Worm (Caenorhabditis elegans): ENCODE results near the gene pmt-1.

pmt-1 gene

DNA sequence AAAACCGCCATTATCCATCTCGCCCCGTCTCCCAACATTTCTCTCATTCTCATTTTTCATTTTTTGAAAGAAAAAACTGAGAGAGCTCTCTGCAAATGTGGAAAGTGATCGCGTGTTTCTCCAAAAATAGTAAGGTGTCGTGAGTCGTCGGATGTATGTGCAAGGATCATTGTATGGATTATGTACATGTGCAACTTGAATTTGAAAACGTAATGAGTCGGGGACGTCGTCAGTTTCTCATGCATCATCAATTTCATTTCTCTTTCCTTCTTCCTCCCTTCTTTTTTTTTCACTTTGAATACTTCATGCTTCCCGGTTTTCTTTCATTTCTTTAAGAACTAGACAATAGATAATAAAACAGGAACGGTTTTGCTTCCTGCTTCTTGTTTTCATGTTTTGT lies 22.8 kb upstream of the pmt-1 start:
- no peak for TF ChIP-seq hnd-1 (tag; optimal IDR thresholded peaks at IDR 0.05)
- no peak for TF ChIP-seq hmg-4 (GFP tag; optimal IDR thresholded peaks at IDR 0.05)
- no peak for TF ChIP-seq F13C5.2 (tag; optimal IDR thresholded peaks at IDR 0.05)
- no peak for TF ChIP-seq flt-1 (GFP tag; IDR thresholded peaks at IDR 0.05)
- TF ChIP-seq pes-1 (GFP tag; IDR thresholded peaks at IDR 0.05) = no peak
- TF ChIP-seq ceh-36 (tag; optimal IDR thresholded peaks at IDR 0.05) = no peak
- no peak for TF ChIP-seq tbx-37 (GFP tag; conservative IDR thresholded peaks at IDR 0.05)
- no peak for TF ChIP-seq ama-1 (optimal IDR thresholded peaks at IDR 0.05)
- no peak for TF ChIP-seq ets-7 (tag; optimal IDR thresholded peaks at IDR 0.05)
- TF ChIP-seq ceh-13 (GFP tag; optimal IDR thresholded peaks at IDR 0.05) = no peak
- no peak for TF ChIP-seq aly-1 (tag; optimal IDR thresholded peaks at IDR 0.05)
- no peak for TF ChIP-seq hmbx-1 (tag; optimal IDR thresholded peaks at IDR 0.05)
- no peak for TF ChIP-seq sea-1 (GFP tag; conservative IDR thresholded peaks at IDR 0.05)
- TF ChIP-seq tra-4 (tag; optimal IDR thresholded peaks at IDR 0.05) = no peak
- TF ChIP-seq B0310.2 (tag; optimal IDR thresholded peaks at IDR 0.05) = no peak
- no peak for TF ChIP-seq tbx-11 (GFP tag; IDR thresholded peaks at IDR 0.05)
- TF ChIP-seq scrt-1 (GFP tag; IDR thresholded peaks at IDR 0.05) = no peak

DNA sequence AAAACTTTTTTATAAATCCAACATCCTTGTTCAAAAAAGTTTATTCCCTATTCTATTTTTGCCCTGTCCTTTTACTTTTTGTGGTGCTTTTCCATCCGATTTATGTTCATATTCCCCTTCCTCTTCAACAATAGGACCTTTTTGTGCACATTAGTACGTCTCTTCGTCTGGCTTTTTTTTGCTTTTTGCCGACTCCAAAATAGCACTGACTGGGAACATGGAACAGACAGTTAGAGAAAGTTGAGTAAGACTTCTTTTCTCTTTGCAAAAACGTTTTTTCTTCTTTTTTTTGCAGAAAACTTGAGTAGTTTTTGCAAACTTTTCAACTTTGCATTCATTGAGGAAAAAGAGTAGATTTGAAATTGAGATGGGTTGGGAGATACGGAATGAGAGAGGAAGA lies 19.5 kb upstream of the pmt-1 start:
- TF ChIP-seq ceh-13 (GFP tag; optimal IDR thresholded peaks at IDR 0.05) (no peak), scrt-1 (GFP tag; IDR thresholded peaks at IDR 0.05) (no peak), ets-7 (tag; optimal IDR thresholded peaks at IDR 0.05) (no peak), tbx-11 (GFP tag; IDR thresholded peaks at IDR 0.05) (no peak), sea-1 (GFP tag; conservative IDR thresholded peaks at IDR 0.05) (no peak), F13C5.2 (tag; optimal IDR thresholded peaks at IDR 0.05) (no peak), ceh-36 (tag; optimal IDR thresholded peaks at IDR 0.05) (no peak), B0310.2 (tag; optimal IDR thresholded peaks at IDR 0.05) (no peak), tbx-37 (GFP tag; conservative IDR thresholded peaks at IDR 0.05) (no peak), pes-1 (GFP tag; IDR thresholded peaks at IDR 0.05) (no peak), tra-4 (tag; optimal IDR thresholded peaks at IDR 0.05) (no peak), hmg-4 (GFP tag; optimal IDR thresholded peaks at IDR 0.05) (no peak), ama-1 (optimal IDR thresholded peaks at IDR 0.05) (no peak)

ce11 chrII:5297718-5298117 lies 15.4 kb upstream of the pmt-1 start:
- TF ChIP-seq sea-1 (GFP tag; conservative IDR thresholded peaks at IDR 0.05) (no peak), ceh-36 (tag; optimal IDR thresholded peaks at IDR 0.05) (no peak), hnd-1 (tag; optimal IDR thresholded peaks at IDR 0.05) (no peak), flt-1 (GFP tag; IDR thresholded peaks at IDR 0.05) (no peak), ets-7 (tag; optimal IDR thresholded peaks at IDR 0.05) (no peak), ceh-13 (GFP tag; optimal IDR thresholded peaks at IDR 0.05) (no peak), tbx-37 (GFP tag; conservative IDR thresholded peaks at IDR 0.05) (no peak), B0310.2 (tag; optimal IDR thresholded peaks at IDR 0.05) (no peak), pes-1 (GFP tag; IDR thresholded peaks at IDR 0.05) (no peak), scrt-1 (GFP tag; IDR thresholded peaks at IDR 0.05) (no peak), aly-1 (tag; optimal IDR thresholded peaks at IDR 0.05) (no peak), F13C5.2 (tag; optimal IDR thresholded peaks at IDR 0.05) (no peak), hmg-4 (GFP tag; optimal IDR thresholded peaks at IDR 0.05) (no peak), tbx-11 (GFP tag; IDR thresholded peaks at IDR 0.05) (no peak), ama-1 (optimal IDR thresholded peaks at IDR 0.05) (no peak), tra-4 (tag; optimal IDR thresholded peaks at IDR 0.05) (no peak), hmbx-1 (tag; optimal IDR thresholded peaks at IDR 0.05) (no peak)

- TF ChIP-seq aly-1 (tag; optimal IDR thresholded peaks at IDR 0.05) (peak; percentile 26), tbx-37 (GFP tag; conservative IDR thresholded peaks at IDR 0.05) (peak; percentile 53), ama-1 (optimal IDR thresholded peaks at IDR 0.05) (no peak), pes-1 (GFP tag; IDR thresholded peaks at IDR 0.05) (peak; percentile 85), ceh-13 (GFP tag; optimal IDR thresholded peaks at IDR 0.05) (peak; percentile 37), ets-7 (tag; optimal IDR thresholded peaks at IDR 0.05) (no peak), sea-1 (GFP tag; conservative IDR thresholded peaks at IDR 0.05) (peak; percentile 71), hmg-4 (GFP tag; optimal IDR thresholded peaks at IDR 0.05) (peak; percentile 71), F13C5.2 (tag; optimal IDR thresholded peaks at IDR 0.05) (no peak), tbx-11 (GFP tag; IDR thresholded peaks at IDR 0.05) (peak; percentile 72; the same call in 1 of the 2 replicates), flt-1 (GFP tag; IDR thresholded peaks at IDR 0.05) (peak; percentile 77; the same call in 1 of the 2 replicates), B0310.2 (tag; optimal IDR thresholded peaks at IDR 0.05) (peak; percentile 13), hmbx-1 (tag; optimal IDR thresholded peaks at IDR 0.05) (peak; percentile 37), scrt-1 (GFP tag; IDR thresholded peaks at IDR 0.05) (peak; percentile 76; the same call in 1 of the 2 replicates), tra-4 (tag; optimal IDR thresholded peaks at IDR 0.05) (peak; percentile 36), ceh-36 (tag; optimal IDR thresholded peaks at IDR 0.05) (peak; percentile 59), hnd-1 (tag; optimal IDR thresholded peaks at IDR 0.05) (peak; percentile 19)
Measured at ce11 chrII:5293287-5293850, 11.0 kb upstream of the pmt-1 start, which contains the start of gene ZK622.1. Gene ZK622.1, plus strand, starts transcription at chrII:5293800.

DNA sequence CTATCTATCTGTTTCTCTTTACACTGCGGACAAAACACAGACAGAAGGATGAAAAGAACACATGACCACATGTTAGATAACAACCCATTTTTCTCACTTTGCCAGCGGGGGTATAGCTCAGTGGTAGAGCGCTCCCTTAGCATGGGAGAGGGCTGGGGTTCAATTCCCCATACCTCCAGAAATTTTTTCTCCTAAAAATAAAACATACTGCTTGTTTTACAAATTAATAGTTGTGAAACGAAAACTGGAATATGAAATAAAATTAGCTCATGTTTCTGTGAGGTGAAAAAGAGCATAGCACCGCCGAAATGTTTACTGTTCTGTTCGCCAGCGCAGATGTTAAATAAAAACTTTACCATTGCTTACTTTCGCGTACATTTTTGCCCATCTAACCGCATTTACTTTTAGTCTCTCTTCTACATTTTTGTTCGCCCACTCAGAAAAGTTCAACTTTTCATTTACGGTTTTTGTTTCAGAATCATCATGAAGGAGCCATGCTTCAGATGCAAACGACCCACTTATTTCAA lies 10.0 kb upstream of the pmt-1 start, which contains the start of gene ZK622.4:
Gene ZK622.4, plus strand, starts transcription at position 477 of the 527 bp plus-strand sequence.
- peak; percentile 72 for TF ChIP-seq ets-7 (tag; optimal IDR thresholded peaks at IDR 0.05)
- peak; percentile 81 for TF ChIP-seq tbx-37 (GFP tag; conservative IDR thresholded peaks at IDR 0.05)
- TF ChIP-seq tra-4 (tag; optimal IDR thresholded peaks at IDR 0.05) = peak; percentile 75
- TF ChIP-seq ceh-13 (GFP tag; optimal IDR thresholded peaks at IDR 0.05) = peak; percentile 88
- peak; percentile 81 for TF ChIP-seq hnd-1 (tag; optimal IDR thresholded peaks at IDR 0.05)
- TF ChIP-seq flt-1 (GFP tag; IDR thresholded peaks at IDR 0.05) = peak; percentile 93
- TF ChIP-seq hmg-4 (GFP tag; optimal IDR thresholded peaks at IDR 0.05) = peak; percentile 95
- TF ChIP-seq aly-1 (tag; optimal IDR thresholded peaks at IDR 0.05) = peak; percentile 86
- peak; percentile 91 for TF ChIP-seq F13C5.2 (tag; optimal IDR thresholded peaks at IDR 0.05)
- TF ChIP-seq B0310.2 (tag; optimal IDR thresholded peaks at IDR 0.05) = peak; percentile 75
- peak; percentile 94 for TF ChIP-seq pes-1 (GFP tag; IDR thresholded peaks at IDR 0.05)
- TF ChIP-seq tbx-11 (GFP tag; IDR thresholded peaks at IDR 0.05) = peak; percentile 88
- peak; percentile 91 for TF ChIP-seq sea-1 (GFP tag; conservative IDR thresholded peaks at IDR 0.05)
- TF ChIP-seq scrt-1 (GFP tag; IDR thresholded peaks at IDR 0.05) = peak; percentile 90
- TF ChIP-seq hmbx-1 (tag; optimal IDR thresholded peaks at IDR 0.05) = peak; percentile 73
- TF ChIP-seq ama-1 (optimal IDR thresholded peaks at IDR 0.05) = no peak
- peak; percentile 82 for TF ChIP-seq ceh-36 (tag; optimal IDR thresholded peaks at IDR 0.05)

DNA sequence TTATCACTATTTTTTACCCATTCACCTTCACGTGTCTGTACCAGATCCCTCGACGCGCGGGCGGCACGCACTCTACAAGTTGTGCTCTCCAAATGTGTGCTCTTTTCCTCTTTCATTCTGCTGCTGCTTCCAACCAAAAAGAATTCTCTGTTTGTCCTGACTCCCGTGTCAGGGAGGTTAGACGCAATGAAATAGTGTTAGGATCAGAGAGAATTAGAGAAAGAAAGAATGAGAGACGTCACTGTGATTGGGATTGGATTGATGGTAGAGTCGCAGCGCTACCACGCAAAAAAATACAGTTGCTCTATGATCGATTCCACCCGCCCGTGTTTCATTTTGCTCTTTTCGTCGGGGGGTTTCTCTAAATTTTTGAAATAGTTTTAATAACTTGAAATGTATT lies 8.7 kb upstream of the pmt-1 start:
- TF ChIP-seq aly-1 (tag; optimal IDR thresholded peaks at IDR 0.05) (no peak), pes-1 (GFP tag; IDR thresholded peaks at IDR 0.05) (no peak), tbx-11 (GFP tag; IDR thresholded peaks at IDR 0.05) (no peak), hmbx-1 (tag; optimal IDR thresholded peaks at IDR 0.05) (no peak)
